Worm (Caenorhabditis elegans) whole organism, mixed stage, embryonic: ENCODE measurements around the gene wrt-6.

Experiments used
- M03D4.4 ChIP-seq: sonication (generic microtip); optimal IDR thresholded peaks from 2 replicates; lab custom pipeline; 2017; ENCODE audit warnings: mild to moderate bottlenecking, missing genetic modification characterization, missing compliant biosample characterization
- bed-3 ChIP-seq: fragments of 200-800 bp; sonication (Bioruptor generic); optimal IDR thresholded peaks from 3 replicates; lab custom pipeline; 2018; ENCODE audit warnings: mild to moderate bottlenecking, missing genetic modification characterization, moderate library complexity, missing compliant biosample characterization
- blmp-1 ChIP-seq: fragments of 150-350 bp; optimal IDR thresholded peaks from 2 replicates; lab custom pipeline; 2014; ENCODE audit warnings: missing biosample characterization, missing genetic modification characterization
- ceh-39 ChIP-seq: fragments of 150-350 bp; optimal IDR thresholded peaks from 2 replicates; lab custom pipeline; 2014; ENCODE audit warnings: missing biosample characterization, missing genetic modification characterization
- ceh-43 ChIP-seq: fragments of 200-800 bp; sonication (Bioruptor generic); optimal IDR thresholded peaks from 2 replicates; lab custom pipeline; 2018; ENCODE audit warnings: mild to moderate bottlenecking, missing genetic modification characterization, moderate library complexity, missing compliant biosample characterization
- ceh-83 ChIP-seq: fragments of 200-800 bp; sonication (Bioruptor generic); optimal IDR thresholded peaks from 2 replicates; lab custom pipeline; 2018; ENCODE audit warnings: mild to moderate bottlenecking, missing genetic modification characterization, missing compliant biosample characterization
- ces-1 ChIP-seq: fragments of 150-350 bp; optimal IDR thresholded peaks from 2 replicates; lab custom pipeline; 2014; ENCODE audit warnings: missing biosample characterization, missing genetic modification reagents, missing genetic modification characterization
- cnd-1 ChIP-seq: fragments of 200-800 bp; sonication (Bioruptor generic); optimal IDR thresholded peaks from 2 replicates; lab custom pipeline; 2018; ENCODE audit warnings: mild to moderate bottlenecking, missing genetic modification characterization, missing compliant biosample characterization
- drap-1 ChIP-seq: fragments of 200-800 bp; sonication (Bioruptor generic); optimal IDR thresholded peaks from 3 replicates; lab custom pipeline; 2018; ENCODE audit warnings: mild to moderate bottlenecking, missing genetic modification characterization, missing compliant biosample characterization
- elt-1 ChIP-seq: sonication (generic microtip); optimal IDR thresholded peaks from 2 replicates; lab custom pipeline; 2017; ENCODE audit warnings: missing genetic modification characterization, mild to moderate bottlenecking, missing compliant biosample characterization, antibody characterized with exemption, moderate library complexity, borderline replicate concordance; ENCODE audit not compliant: insufficient read depth
- elt-3 ChIP-seq: fragments of 150-350 bp; optimal IDR thresholded peaks from 2 replicates; lab custom pipeline; 2014; ENCODE audit warnings: missing biosample characterization, missing genetic modification characterization
- flh-1 ChIP-seq: fragments of 200-800 bp; sonication (Bioruptor generic); optimal IDR thresholded peaks from 2 replicates; lab custom pipeline; 2018; ENCODE audit warnings: mild to moderate bottlenecking, missing genetic modification characterization, moderate library complexity, missing compliant biosample characterization
- ham-2 ChIP-seq: fragments of 200-800 bp; sonication (Bioruptor generic); optimal IDR thresholded peaks from 2 replicates; lab custom pipeline; 2018; ENCODE audit warnings: mild to moderate bottlenecking, missing genetic modification characterization, missing compliant biosample characterization
- hlh-1 ChIP-seq: fragments of 150-350 bp; optimal IDR thresholded peaks from 2 replicates; lab custom pipeline; 2014; ENCODE audit warnings: missing biosample characterization, missing genetic modification reagents, missing genetic modification characterization
- lin-13 ChIP-seq: fragments of 150-350 bp; optimal IDR thresholded peaks from 2 replicates; lab custom pipeline; 2014; ENCODE audit warnings: missing biosample characterization, missing genetic modification characterization
- lin-32 ChIP-seq: fragments of 200-800 bp; sonication (Bioruptor generic); optimal IDR thresholded peaks from 2 replicates; lab custom pipeline; 2018; ENCODE audit warnings: mild to moderate bottlenecking, missing genetic modification characterization, missing compliant biosample characterization
- lsy-2 ChIP-seq: fragments of 150-350 bp; optimal IDR thresholded peaks from 2 replicates; lab custom pipeline; 2014; ENCODE audit warnings: missing biosample characterization, missing genetic modification characterization
- mab-5 ChIP-seq: fragments of 150-350 bp; optimal IDR thresholded peaks from 2 replicates; lab custom pipeline; 2014; ENCODE audit warnings: missing biosample characterization, missing genetic modification characterization
- mep-1 ChIP-seq: fragments of 150-350 bp; optimal IDR thresholded peaks from 2 replicates; lab custom pipeline; 2017; ENCODE audit warnings: missing biosample characterization, missing genetic modification reagents, missing genetic modification characterization, inconsistent platforms
- mls-2 ChIP-seq: sonication (generic microtip); optimal IDR thresholded peaks from 2 replicates; lab custom pipeline; 2016; ENCODE audit warnings: mild to moderate bottlenecking, missing genetic modification characterization, moderate library complexity, missing compliant biosample characterization
- nhr-12 ChIP-seq: fragments of 150-350 bp; optimal IDR thresholded peaks from 2 replicates; lab custom pipeline; 2014; ENCODE audit warnings: missing biosample characterization, missing genetic modification characterization
- nhr-2 ChIP-seq: fragments of 150-350 bp; optimal IDR thresholded peaks from 2 replicates; lab custom pipeline; 2014; ENCODE audit warnings: missing biosample characterization, missing genetic modification characterization
- nhr-237 ChIP-seq: fragments of 150-350 bp; optimal IDR thresholded peaks from 2 replicates; lab custom pipeline; 2014; ENCODE audit warnings: missing biosample characterization, missing genetic modification characterization
- nhr-28 ChIP-seq: fragments of 150-350 bp; optimal IDR thresholded peaks from 2 replicates; lab custom pipeline; 2014; ENCODE audit warnings: missing biosample characterization, missing genetic modification characterization
- nhr-76 ChIP-seq: sonication (generic microtip); optimal IDR thresholded peaks from 2 replicates; lab custom pipeline; 2017; ENCODE audit warnings: missing biosample characterization, missing genetic modification characterization
- pha-4 ChIP-seq: fragments of 150-350 bp; optimal IDR thresholded peaks from 2 replicates; lab custom pipeline; 2018; ENCODE audit warnings: missing biosample characterization, missing genetic modification reagents, missing genetic modification characterization
- snpc-4 ChIP-seq: fragments of 150-350 bp; optimal IDR thresholded peaks from 2 replicates; lab custom pipeline; 2014; ENCODE audit warnings: missing biosample characterization, missing genetic modification characterization
- tbx-8 ChIP-seq: fragments of 200-800 bp; sonication (Bioruptor generic); optimal IDR thresholded peaks from 2 replicates; lab custom pipeline; 2018; ENCODE audit warnings: mild to moderate bottlenecking, missing genetic modification characterization, moderate library complexity, missing compliant biosample characterization
- unc-120 ChIP-seq: sonication (generic microtip); optimal IDR thresholded peaks from 2 replicates; lab custom pipeline; 2017; ENCODE audit warnings: missing genetic modification characterization, missing compliant biosample characterization; ENCODE audit not compliant: poor library complexity, severe bottlenecking
- unc-39 ChIP-seq: fragments of 150-350 bp; optimal IDR thresholded peaks from 2 replicates; lab custom pipeline; 2014; ENCODE audit warnings: missing biosample characterization, missing genetic modification characterization
- zip-8 ChIP-seq: fragments of 150-350 bp; optimal IDR thresholded peaks from 2 replicates; lab custom pipeline; 2014; ENCODE audit warnings: missing biosample characterization, missing genetic modification characterization
- ztf-11 ChIP-seq: fragments of 150-350 bp; optimal IDR thresholded peaks from 2 replicates; lab custom pipeline; 2014; ENCODE audit warnings: missing biosample characterization, missing genetic modification characterization

Gene wrt-6

ce11 chrX:3513715-3514114 is 33.7 kb downstream of the wrt-6 start:
- TF ChIP-seq mls-2 (tag; lab: Kevin White, UChicago) (no peak), ces-1 (peak; percentile 54)
- TF ChIP-seq, all 35 proteins: peak for 1

- TF ChIP-seq ces-1 (no peak), lin-13 (tag; lab: Kevin White, UChicago) (no peak), hlh-1 (no peak), drap-1 (no peak), zip-8 (tag; lab: Kevin White, UChicago) (no peak), nhr-12 (tag; lab: Kevin White, UChicago) (no peak), lsy-2 (tag; lab: Kevin White, UChicago) (no peak), flh-1 (GFP tag; lab: Kevin White, UChicago) (no peak), nhr-76 (tag; lab: Kevin White, UChicago) (no peak), bed-3 (no peak)
- TF ChIP-seq, all 35 proteins: peak for 0
These were observed 37.1 kb downstream of the wrt-6 start for ce11 chrX:3517141-3517540.

- no peak for TF ChIP-seq mep-1
- no peak for TF ChIP-seq elt-3
- TF ChIP-seq ceh-83 (GFP tag; lab: Kevin White, UChicago): no peak
- no peak for TF ChIP-seq tbx-8 (GFP tag; lab: Kevin White, UChicago)
- no peak for TF ChIP-seq lin-13 (tag; lab: Kevin White, UChicago)
- TF ChIP-seq ham-2: no peak
- TF ChIP-seq mls-2 (tag; lab: Kevin White, UChicago): no peak
- TF ChIP-seq nhr-12 (tag; lab: Kevin White, UChicago): no peak
- TF ChIP-seq unc-39 (tag; lab: Kevin White, UChicago): no peak
- TF ChIP-seq drap-1: no peak
- TF ChIP-seq ztf-11 (tag; lab: Kevin White, UChicago): no peak
- no peak for TF ChIP-seq ceh-43 (GFP tag; lab: Kevin White, UChicago)
- TF ChIP-seq snpc-4 (tag; lab: Kevin White, UChicago): no peak
- TF ChIP-seq ceh-39: no peak
- TF ChIP-seq M03D4.4: no peak
- no peak for TF ChIP-seq lin-32 (GFP tag; lab: Kevin White, UChicago)
These were observed 38.4 kb downstream of the wrt-6 start, which contains the start of gene npr-16 for ce11 chrX:3518494-3518893. Gene npr-16, plus strand, starts transcription at chrX:3518794.

- no peak for TF ChIP-seq unc-39 (tag; lab: Kevin White, UChicago)
- TF ChIP-seq elt-1 (tag; lab: Kevin White, UChicago): no peak
- no peak for TF ChIP-seq mab-5 (tag; lab: Kevin White, UChicago)
- TF ChIP-seq lsy-2 (tag; lab: Kevin White, UChicago): no peak
- no peak for TF ChIP-seq nhr-237 (tag; lab: Kevin White, UChicago)
- no peak for TF ChIP-seq lin-32 (GFP tag; lab: Kevin White, UChicago)
- no peak for TF ChIP-seq tbx-8 (GFP tag; lab: Kevin White, UChicago)
- TF ChIP-seq nhr-12 (tag; lab: Kevin White, UChicago): no peak
- no peak for TF ChIP-seq zip-8 (tag; lab: Kevin White, UChicago)
- TF ChIP-seq cnd-1: no peak
- no peak for TF ChIP-seq blmp-1 (tag; lab: Kevin White, UChicago)
These were observed 46.7 kb downstream of the wrt-6 start for ce11 chrX:3526712-3527111.

ce11 chrX:3532919-3533318 is 52.9 kb downstream of the wrt-6 start, which contains the start of gene F56B6.6:
Gene F56B6.6, minus strand, starts transcription at chrX:3533019.
- TF ChIP-seq unc-120 (tag; lab: Kevin White, UChicago): no peak
- no peak for TF ChIP-seq pha-4 (tag; lab: Kevin White, UChicago)
- no peak for TF ChIP-seq elt-3
- no peak for TF ChIP-seq ces-1
- no peak for TF ChIP-seq lin-13 (tag; lab: Kevin White, UChicago)
- no peak for TF ChIP-seq nhr-2 (tag; lab: Kevin White, UChicago)
- no peak for TF ChIP-seq nhr-28 (tag; lab: Kevin White, UChicago)
- TF ChIP-seq snpc-4 (tag; lab: Kevin White, UChicago): no peak
- TF ChIP-seq ztf-11 (tag; lab: Kevin White, UChicago): no peak
- no peak for TF ChIP-seq cnd-1
